Worm (Caenorhabditis elegans): ENCODE results near the gene ocr-2.

ocr-2 gene

ce11 chrIV:8170264-8170663, 49.6 kb downstream of the ocr-2 start:
- TF ChIP-seq pha-4 (tag; optimal IDR thresholded peaks at IDR 0.05) (peak; percentile 58), nhr-237 (tag; optimal IDR thresholded peaks at IDR 0.05) (peak; percentile 29), unc-39 (tag; optimal IDR thresholded peaks at IDR 0.05) (no peak), ham-2 (GFP tag; optimal IDR thresholded peaks at IDR 0.05) (peak; percentile 86), elt-3 (tag; optimal IDR thresholded peaks at IDR 0.05) (peak; percentile 51)

- TF ChIP-seq sem-2 (GFP tag; optimal IDR thresholded peaks at IDR 0.05) (no peak), M03D4.4 (tag; optimal IDR thresholded peaks at IDR 0.05) (no peak), nhr-28 (tag; optimal IDR thresholded peaks at IDR 0.05) (no peak), mep-1 (tag; optimal IDR thresholded peaks at IDR 0.05) (no peak), nhr-237 (tag; optimal IDR thresholded peaks at IDR 0.05) (no peak), mab-5 (tag; optimal IDR thresholded peaks at IDR 0.05) (no peak), snpc-4 (tag; optimal IDR thresholded peaks at IDR 0.05) (no peak), lin-13 (tag; optimal IDR thresholded peaks at IDR 0.05) (no peak), elt-3 (tag; optimal IDR thresholded peaks at IDR 0.05) (no peak), drap-1 (GFP tag; optimal IDR thresholded peaks at IDR 0.05) (no peak), lsy-2 (tag; optimal IDR thresholded peaks at IDR 0.05) (no peak)
These were observed 50.2 kb downstream of the ocr-2 start, which contains the start of gene C07G1.15 for ce11 chrIV:8169674-8170073. C07G1.15 (plus strand) TSS chrIV:8169974.

ce11 chrIV:8168660-8169059, 51.2 kb downstream of the ocr-2 start, which contains the start of gene clec-52:
clec-52 (minus strand) TSS chrIV:8168760.
- TF ChIP-seq cnd-1 (tag; optimal IDR thresholded peaks at IDR 0.05): no peak
- no peak for TF ChIP-seq tbx-8 (GFP tag; optimal IDR thresholded peaks at IDR 0.05)
- TF ChIP-seq ceh-83 (GFP tag; optimal IDR thresholded peaks at IDR 0.05): no peak
- no peak for TF ChIP-seq bed-3 (GFP tag; optimal IDR thresholded peaks at IDR 0.05)
- TF ChIP-seq sptf-1 (tag; optimal IDR thresholded peaks at IDR 0.05): no peak
- TF ChIP-seq unc-62 (GFP tag; optimal IDR thresholded peaks at IDR 0.05): no peak
- no peak for TF ChIP-seq mep-1 (tag; optimal IDR thresholded peaks at IDR 0.05)
- no peak for TF ChIP-seq unc-120 (tag; optimal IDR thresholded peaks at IDR 0.05; ENCODE audit: poor library complexity, severe bottlenecking)
- TF ChIP-seq pha-4 (tag; optimal IDR thresholded peaks at IDR 0.05): no peak
- TF ChIP-seq nhr-28 (tag; optimal IDR thresholded peaks at IDR 0.05): no peak
- TF ChIP-seq ces-1 (GFP tag; optimal IDR thresholded peaks at IDR 0.05): no peak
- TF ChIP-seq sem-2 (GFP tag; optimal IDR thresholded peaks at IDR 0.05): no peak
- no peak for TF ChIP-seq flh-1 (GFP tag; optimal IDR thresholded peaks at IDR 0.05)
- TF ChIP-seq ztf-11 (tag; optimal IDR thresholded peaks at IDR 0.05): no peak
- TF ChIP-seq zip-8 (tag; optimal IDR thresholded peaks at IDR 0.05): no peak
- no peak for TF ChIP-seq nhr-12 (tag; optimal IDR thresholded peaks at IDR 0.05)
- TF ChIP-seq mls-2 (tag; optimal IDR thresholded peaks at IDR 0.05): no peak

DNA sequence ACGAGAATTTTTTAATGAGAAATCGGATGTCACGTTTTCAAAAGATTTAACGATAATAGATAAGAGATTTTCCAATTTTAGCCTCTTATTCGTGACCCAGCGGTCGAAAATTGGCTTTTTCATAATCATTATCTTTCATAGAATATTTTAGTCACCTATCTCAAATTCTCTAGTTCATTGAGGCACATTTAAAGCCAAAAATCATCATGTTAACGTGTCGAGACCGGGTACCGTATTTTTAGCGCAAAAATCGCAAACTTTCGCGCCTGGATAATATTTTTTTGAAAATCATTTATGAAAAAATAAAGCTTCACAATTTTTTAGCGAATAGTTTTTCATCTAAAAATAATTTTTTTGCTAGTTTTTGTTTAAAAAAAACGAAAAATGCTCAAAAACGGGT, 53.9 kb downstream of the ocr-2 start, which contains the start of gene B0218.7:
Gene B0218.7, minus strand, starts transcription at position 101 of the 400 bp plus-strand sequence.
- TF ChIP-seq elt-1 (tag; optimal IDR thresholded peaks at IDR 0.05; ENCODE audit: borderline replicate concordance, insufficient read depth) (no peak), sptf-1 (tag; optimal IDR thresholded peaks at IDR 0.05) (no peak), mab-5 (tag; optimal IDR thresholded peaks at IDR 0.05) (no peak), blmp-1 (tag; optimal IDR thresholded peaks at IDR 0.05) (no peak), bed-3 (GFP tag; optimal IDR thresholded peaks at IDR 0.05) (no peak), cnd-1 (tag; optimal IDR thresholded peaks at IDR 0.05) (no peak), ceh-43 (GFP tag; optimal IDR thresholded peaks at IDR 0.05) (no peak), snpc-4 (tag; optimal IDR thresholded peaks at IDR 0.05) (no peak), ztf-11 (tag; optimal IDR thresholded peaks at IDR 0.05) (no peak), mep-1 (tag; optimal IDR thresholded peaks at IDR 0.05) (no peak), tbx-8 (GFP tag; optimal IDR thresholded peaks at IDR 0.05) (no peak), flh-1 (GFP tag; optimal IDR thresholded peaks at IDR 0.05) (no peak), pha-4 (tag; optimal IDR thresholded peaks at IDR 0.05) (no peak)

ce11 chrIV:8164515-8164914, 55.4 kb downstream of the ocr-2 start:
- TF ChIP-seq ceh-83 (GFP tag; optimal IDR thresholded peaks at IDR 0.05): no peak
- no peak for TF ChIP-seq ces-1 (GFP tag; optimal IDR thresholded peaks at IDR 0.05)
- TF ChIP-seq cnd-1 (tag; optimal IDR thresholded peaks at IDR 0.05): no peak
- no peak for TF ChIP-seq ceh-43 (GFP tag; optimal IDR thresholded peaks at IDR 0.05)
- no peak for TF ChIP-seq ham-2 (GFP tag; optimal IDR thresholded peaks at IDR 0.05)
- TF ChIP-seq lin-32 (GFP tag; optimal IDR thresholded peaks at IDR 0.05): no peak
- no peak for TF ChIP-seq drap-1 (GFP tag; optimal IDR thresholded peaks at IDR 0.05)
- TF ChIP-seq unc-62 (GFP tag; optimal IDR thresholded peaks at IDR 0.05): no peak
- no peak for TF ChIP-seq zip-8 (tag; optimal IDR thresholded peaks at IDR 0.05)
- TF ChIP-seq pha-4 (tag; optimal IDR thresholded peaks at IDR 0.05): no peak
- TF ChIP-seq elt-1 (tag; optimal IDR thresholded peaks at IDR 0.05; ENCODE audit: borderline replicate concordance, insufficient read depth): no peak
- TF ChIP-seq sptf-1 (tag; optimal IDR thresholded peaks at IDR 0.05): no peak
- no peak for TF ChIP-seq mab-5 (tag; optimal IDR thresholded peaks at IDR 0.05)
- no peak for TF ChIP-seq unc-120 (tag; optimal IDR thresholded peaks at IDR 0.05; ENCODE audit: poor library complexity, severe bottlenecking)
- TF ChIP-seq mep-1 (tag; optimal IDR thresholded peaks at IDR 0.05): no peak
- TF ChIP-seq tbx-8 (GFP tag; optimal IDR thresholded peaks at IDR 0.05): no peak
- no peak for TF ChIP-seq lin-13 (tag; optimal IDR thresholded peaks at IDR 0.05)
